Fruit fly (Drosophila melanogaster): ENCODE data around the gene otu.
A peak's percentile ranks its signal among the peaks of the same experiment; 100 is the strongest.

Gene otu

DNA sequence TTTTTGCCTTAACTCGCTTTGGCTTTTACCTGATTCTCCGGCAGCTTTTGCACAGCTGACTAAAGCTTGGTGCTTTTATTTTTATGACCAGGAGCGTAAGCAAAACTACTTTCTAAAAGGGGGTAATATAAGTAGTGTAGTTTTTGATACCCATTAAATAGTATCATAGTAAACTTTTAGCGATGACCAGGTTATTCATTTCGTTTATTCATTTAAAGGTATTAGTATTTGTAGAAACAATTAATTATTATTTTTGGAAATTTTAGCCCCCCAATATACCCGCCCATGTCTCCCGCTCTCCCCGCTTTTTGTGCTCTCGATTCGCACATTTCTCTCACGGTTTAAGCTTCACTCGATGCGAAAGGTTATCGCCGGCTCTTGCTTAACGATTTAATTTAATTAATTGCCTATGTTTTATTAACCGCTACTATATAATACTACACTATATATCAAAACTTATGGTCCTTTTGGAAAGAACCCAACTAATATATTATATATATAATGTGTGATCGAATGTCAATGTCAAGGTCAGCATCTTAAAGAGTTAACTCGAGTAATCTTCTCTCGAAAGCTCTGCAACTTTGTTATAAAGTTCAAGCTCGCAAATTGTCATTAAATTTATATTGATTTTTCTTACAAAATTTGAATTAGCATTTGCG is 24.8 kb downstream of the otu start, which contains the start of gene Sptr (continued):
- TF ChIP-seq CG6175 (GFP tag; IDR thresholded peaks at IDR 0.05) = peak; percentile 78; the same call in 2 of the 3 replicates
- peak; percentile 88 for TF ChIP-seq Awh (GFP tag; IDR thresholded peaks at IDR 0.05)
- TF ChIP-seq CG7745 (tag; optimal IDR thresholded peaks at IDR 0.05) = no peak
- TF ChIP-seq prd (optimal IDR thresholded peaks at IDR 0.05) = no peak
- TF ChIP-seq prd (GFP tag; IDR thresholded peaks at IDR 0.05) = peak; percentile 85
- TF ChIP-seq al (GFP tag; IDR thresholded peaks at IDR 0.05) = peak; percentile 88
- peak; percentile 60 for TF ChIP-seq Mad (GFP tag; optimal IDR thresholded peaks at IDR 0.05)
- peak; percentile 80 for TF ChIP-seq Nf-YC (tag; optimal IDR thresholded peaks at IDR 0.05)
- peak; percentile 63; the same call in 1 of the 2 replicates for TF ChIP-seq CG8765 (GFP tag; IDR thresholded peaks at IDR 0.05)
- TF ChIP-seq Dbx (GFP tag; IDR thresholded peaks at IDR 0.05) = peak; percentile 91
- no peak for TF ChIP-seq hkb (optimal IDR thresholded peaks at IDR 0.05)
- TF ChIP-seq hkb (GFP tag; IDR thresholded peaks at IDR 0.05) = peak; percentile 94
- no peak for TF ChIP-seq bbx (GFP tag; IDR thresholded peaks at IDR 0.05; ENCODE audit: partially characterized antibody)
- peak; percentile 84 for TF ChIP-seq CG7372 (GFP tag; IDR thresholded peaks at IDR 0.05)
- peak; percentile 86 for TF ChIP-seq Sox102F (GFP tag; optimal IDR thresholded peaks at IDR 0.05)
- peak; percentile 68 for TF ChIP-seq Nf-YB (GFP tag; optimal IDR thresholded peaks at IDR 0.05)
- TF ChIP-seq row (GFP tag; IDR thresholded peaks at IDR 0.05) = peak; percentile 95
- no peak for TF ChIP-seq NC2α (GFP tag; optimal IDR thresholded peaks at IDR 0.05)
- TF ChIP-seq sim (GFP tag; IDR thresholded peaks at IDR 0.05) = peak; percentile 29; the same call in 1 of the 2 replicates
- TF ChIP-seq CG43689 (GFP tag; IDR thresholded peaks at IDR 0.05) = peak; percentile 44; the same call in 1 of the 2 replicates
- peak; percentile 43 for TF ChIP-seq CG7987 (GFP tag; optimal IDR thresholded peaks at IDR 0.05)
- TF ChIP-seq Lpt (GFP tag; optimal IDR thresholded peaks at IDR 0.05) = no peak
- peak; percentile 93 for TF ChIP-seq CG34376 (GFP tag; optimal IDR thresholded peaks at IDR 0.05)
- TF ChIP-seq Doc2 (GFP tag; IDR thresholded peaks at IDR 0.05) = peak; percentile 50; the same call in 1 of the 2 replicates
- TF ChIP-seq Xrp1 (GFP tag; IDR thresholded peaks at IDR 0.05) = peak; percentile 89
- peak; percentile 91 for TF ChIP-seq CG10543 (GFP tag; optimal IDR thresholded peaks at IDR 0.05)
- peak; percentile 16 for TF ChIP-seq sima (GFP tag; optimal IDR thresholded peaks at IDR 0.05)
- peak; percentile 91 for TF ChIP-seq Fer3 (tag; optimal IDR thresholded peaks at IDR 0.05)
- peak; percentile 88 for TF ChIP-seq Xbp1 (GFP tag; optimal IDR thresholded peaks at IDR 0.05)
- peak in 1 of 3 experiments; percentile 46 for TF ChIP-seq lola (GFP tag; optimal IDR thresholded peaks at IDR 0.05)
- no peak for TF ChIP-seq Opbp (GFP tag; IDR thresholded peaks at IDR 0.05; ENCODE audit: partially characterized antibody)
- TF ChIP-seq NFAT (GFP tag; IDR thresholded peaks at IDR 0.05) = peak; percentile 90
- peak; percentile 13 for TF ChIP-seq CG3065 (GFP tag; optimal IDR thresholded peaks at IDR 0.05)
- TF ChIP-seq CG10431 (GFP tag; optimal IDR thresholded peaks at IDR 0.05) = no peak
- peak; percentile 85 for TF ChIP-seq Aef1 (GFP tag; IDR thresholded peaks at IDR 0.05)
- peak; percentile 58 for TF ChIP-seq CG1792 (GFP tag; optimal IDR thresholded peaks at IDR 0.05)
- TF ChIP-seq ind (GFP tag; optimal IDR thresholded peaks at IDR 0.05) = peak; percentile 86
- peak; percentile 82 for TF ChIP-seq org-1 (GFP tag; optimal IDR thresholded peaks at IDR 0.05)
- no peak for TF ChIP-seq pfk (GFP tag; optimal IDR thresholded peaks at IDR 0.05)
- TF ChIP-seq CG9932 (GFP tag; IDR thresholded peaks at IDR 0.05) = peak; percentile 92
- peak; percentile 90 for TF ChIP-seq Ptx1 (GFP tag; IDR thresholded peaks at IDR 0.05)
- peak; percentile 86 for TF ChIP-seq CG11247 (GFP tag; IDR thresholded peaks at IDR 0.05)
- TF ChIP-seq tna (GFP tag; IDR thresholded peaks at IDR 0.05; ENCODE audit: partially characterized antibody) = no peak
- TF ChIP-seq grau (tag; optimal IDR thresholded peaks at IDR 0.05) = peak; percentile 91
- TF ChIP-seq Chrac-16 (GFP tag; optimal IDR thresholded peaks at IDR 0.05) = peak; percentile 72
- peak; percentile 2 for TF ChIP-seq CG8089 (GFP tag; optimal IDR thresholded peaks at IDR 0.05)
